Fruit fly (Drosophila melanogaster) whole organism: ENCODE measurements around the gene htk.

Source experiments
- CG8478 ChIP-seq: fragments of >200 bp; optimal IDR thresholded peaks from 2 replicates; lab custom pipeline; 2018; ENCODE audit warnings: inconsistent platforms
- Dll ChIP-seq: fragments of >200 bp; optimal IDR thresholded peaks from 2 replicates; lab custom pipeline; 2017
- EcR ChIP-seq, 2 experiments: fragments of >200 bp; optimal IDR thresholded peaks; 2 replicates each; lab custom pipeline; 2017; ENCODE audit warnings: missing biosample characterization in 2 of 2, missing genetic modification characterization in 2 of 2, missing genetic modification reagents in 2 of 2
- pan ChIP-seq: fragments of >200 bp; optimal IDR thresholded peaks from 2 replicates; lab custom pipeline; 2017
- psq ChIP-seq: fragments of >200 bp; optimal IDR thresholded peaks from 2 replicates; lab custom pipeline; 2017
- usp ChIP-seq: fragments of >200 bp; optimal IDR thresholded peaks from 2 replicates; lab custom pipeline; 2017; ENCODE audit warnings: missing biosample characterization, missing genetic modification characterization, mixed read lengths

htk gene

DNA sequence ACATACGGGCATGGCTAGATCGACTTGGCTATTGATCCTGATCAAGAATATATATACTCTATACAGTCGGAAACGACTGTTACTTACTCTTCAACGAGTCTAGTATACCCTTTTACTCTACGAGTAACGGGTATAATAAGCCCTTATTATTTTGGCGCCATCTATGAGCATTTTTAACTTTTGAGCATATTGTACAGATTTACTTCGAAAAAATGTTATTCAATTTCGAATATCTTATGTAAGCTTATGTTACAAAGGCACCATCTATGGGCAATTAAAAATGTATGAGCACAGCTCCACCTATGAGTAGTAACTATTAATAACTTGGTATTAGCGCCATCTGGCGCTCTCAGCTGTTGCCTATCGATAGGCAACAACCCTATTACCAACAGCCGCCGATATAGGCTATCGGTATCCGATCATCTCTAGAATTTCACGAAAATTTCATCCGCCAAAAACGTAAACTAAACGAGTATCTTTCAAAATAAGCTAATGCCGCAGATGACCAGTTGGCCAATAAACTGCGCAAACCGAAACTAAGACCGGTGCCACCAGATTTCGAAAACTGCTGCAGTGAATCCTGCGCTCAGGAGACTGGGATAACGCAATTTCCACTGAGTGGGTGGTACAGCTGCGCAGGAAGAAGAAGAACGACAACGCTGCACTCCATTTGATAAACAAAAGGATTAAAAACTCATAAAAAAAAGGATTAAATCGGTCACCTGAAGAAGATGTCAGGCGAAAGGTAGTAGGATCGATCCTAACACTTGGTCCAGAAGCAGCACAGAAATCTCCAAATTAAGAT, at the start of gene htk:
TSS of gene htk (plus strand) at position 435 of the 805 bp plus-strand sequence.
- TF ChIP-seq psq (lab: Kevin White, UChicago) = no peak

DNA sequence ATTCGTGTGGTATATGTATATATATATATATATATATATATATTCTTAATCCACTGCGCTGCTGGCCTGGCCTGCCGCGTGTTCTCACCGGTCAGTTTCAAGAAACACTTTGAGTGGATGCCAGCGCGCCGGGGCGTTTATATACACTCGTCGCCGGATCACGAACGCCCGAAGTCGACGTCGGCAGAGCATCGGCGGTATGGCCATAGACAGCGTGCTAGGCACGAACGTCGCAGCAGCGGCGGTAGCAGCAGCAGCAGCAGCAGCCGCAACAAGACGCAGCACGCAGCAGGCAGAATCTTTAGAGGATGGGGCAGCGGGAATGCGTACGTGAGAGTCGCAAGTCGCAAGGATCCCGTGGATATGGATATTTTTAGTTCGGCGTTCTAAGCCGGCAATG, 45.9 kb upstream of the htk start, which contains the start of gene bnb:
TSS of gene bnb (minus strand) at position 121 of the 400 bp plus-strand sequence.
- TF ChIP-seq usp (GFP tag; lab: Kevin White, UChicago) (no peak), pan (lab: Kevin White, UChicago) (no peak), psq (lab: Kevin White, UChicago) (no peak), Dll (no peak), EcR (GFP tag; optimal IDR thresholded peaks at IDR 0.05; lab: Kevin White, UChicago) (no peak), CG8478 (no peak)

dm6 chrX:18799307-18799855, 44.1 kb upstream of the htk start:
- TF ChIP-seq psq (lab: Kevin White, UChicago) (no peak), CG8478 (no peak), pan (lab: Kevin White, UChicago) (no peak), EcR (GFP tag; optimal IDR thresholded peaks at IDR 0.05; lab: Kevin White, UChicago) (no peak), Dll (no peak), usp (GFP tag; lab: Kevin White, UChicago) (no peak)

- no peak for TF ChIP-seq psq (lab: Kevin White, UChicago)
- TF ChIP-seq pan (lab: Kevin White, UChicago) = no peak
- TF ChIP-seq usp (GFP tag; lab: Kevin White, UChicago) = no peak
- TF ChIP-seq EcR (GFP tag; optimal IDR thresholded peaks at IDR 0.05; lab: Kevin White, UChicago) = no peak
- no peak for TF ChIP-seq CG8478
- no peak for TF ChIP-seq Dll
Measured at dm6 chrX:18800167-18800566, 43.3 kb upstream of the htk start.

- TF ChIP-seq usp (GFP tag; lab: Kevin White, UChicago) (no peak), EcR (GFP tag; optimal IDR thresholded peaks at IDR 0.05; lab: Kevin White, UChicago) (peak in 1 of 2 experiments; percentile 52)
Measured at dm6 chrX:18801293-18801692, 42.2 kb upstream of the htk start.

DNA sequence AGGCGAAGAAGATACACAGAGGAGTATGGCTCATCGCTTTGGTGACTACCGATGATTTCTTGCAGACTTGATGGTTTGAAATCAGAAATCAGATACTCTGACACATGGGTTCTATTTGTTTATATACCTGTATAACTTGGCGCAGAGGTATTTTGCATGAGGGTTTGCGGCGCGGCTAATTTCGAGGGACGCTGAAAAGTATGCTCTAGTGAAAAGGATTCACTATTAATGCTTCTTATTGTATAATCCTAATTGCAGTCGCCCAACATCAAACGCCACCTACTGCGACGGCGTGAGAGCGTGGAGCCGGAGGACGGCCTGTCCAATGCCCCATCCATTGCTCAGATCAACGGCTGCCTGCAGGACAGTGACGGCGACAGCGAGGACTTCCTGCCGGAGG, 38.4 kb upstream of the htk start:
- no peak for TF ChIP-seq CG8478
- no peak for TF ChIP-seq EcR (GFP tag; optimal IDR thresholded peaks at IDR 0.05; lab: Kevin White, UChicago)
- no peak for TF ChIP-seq pan (lab: Kevin White, UChicago)
- no peak for TF ChIP-seq Dll
- no peak for TF ChIP-seq usp (GFP tag; lab: Kevin White, UChicago)
- no peak for TF ChIP-seq psq (lab: Kevin White, UChicago)

- TF ChIP-seq EcR (GFP tag; optimal IDR thresholded peaks at IDR 0.05; lab: Kevin White, UChicago) (no peak), pan (lab: Kevin White, UChicago) (no peak), usp (GFP tag; lab: Kevin White, UChicago) (no peak), CG8478 (no peak), psq (lab: Kevin White, UChicago) (no peak)
Measured at dm6 chrX:18806365-18806764, 37.1 kb upstream of the htk start, which contains the start of gene CG7058. TSS of gene CG7058 (plus strand) at chrX:18806694.

DNA sequence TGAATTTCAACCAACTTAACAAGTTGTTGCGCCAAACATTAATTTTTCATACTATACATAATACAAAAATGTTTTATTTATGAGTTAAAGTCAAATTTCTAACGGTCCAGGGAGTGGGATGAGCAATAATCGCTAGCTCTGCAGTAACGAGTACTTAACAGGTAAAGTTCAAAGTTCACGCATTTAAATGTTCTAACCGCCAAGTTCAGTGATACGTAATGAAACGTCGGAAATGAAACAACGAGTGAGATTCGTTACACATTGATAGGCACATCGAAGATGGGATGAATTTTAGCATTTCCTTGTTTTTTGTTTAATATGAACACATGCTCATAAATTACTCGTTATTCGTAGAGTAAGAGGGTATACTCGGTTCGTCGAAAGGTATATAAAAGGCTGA, 31.4 kb upstream of the htk start:
- no peak for TF ChIP-seq pan (lab: Kevin White, UChicago)
- no peak for TF ChIP-seq Dll
- TF ChIP-seq usp (GFP tag; lab: Kevin White, UChicago) = no peak
- TF ChIP-seq psq (lab: Kevin White, UChicago) = no peak
- no peak for TF ChIP-seq CG8478
- TF ChIP-seq EcR (GFP tag; optimal IDR thresholded peaks at IDR 0.05; lab: Kevin White, UChicago) = no peak

- TF ChIP-seq pan (lab: Kevin White, UChicago) (no peak), psq (lab: Kevin White, UChicago) (no peak), Dll (no peak), EcR (GFP tag; optimal IDR thresholded peaks at IDR 0.05; lab: Kevin White, UChicago) (no peak), usp (GFP tag; lab: Kevin White, UChicago) (no peak), CG8478 (no peak)
Measured at dm6 chrX:18813049-18813448, 30.4 kb upstream of the htk start, which contains the start of gene CG42450. TSS of gene CG42450 (plus strand) at chrX:18813297.

DNA sequence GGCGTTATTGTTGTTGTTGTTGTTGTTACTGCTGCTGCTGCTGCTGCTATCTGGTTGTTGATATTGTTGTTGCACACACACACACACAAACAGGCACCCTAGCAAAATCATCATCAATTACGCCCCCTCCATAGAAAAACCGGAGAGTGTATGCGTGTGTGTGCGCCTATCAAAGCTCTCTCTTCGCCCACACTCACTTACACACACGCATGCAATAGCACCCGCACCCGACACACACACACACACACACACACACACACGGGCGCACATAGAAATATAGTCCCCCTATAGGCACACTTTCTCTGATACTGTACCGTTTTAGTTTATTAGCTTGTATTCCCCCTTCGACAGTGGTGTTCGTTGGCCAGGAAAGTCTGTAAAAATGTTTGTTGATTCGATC, 29.1 kb upstream of the htk start:
- TF ChIP-seq Dll = no peak
- no peak for TF ChIP-seq CG8478
- TF ChIP-seq EcR (GFP tag; optimal IDR thresholded peaks at IDR 0.05; lab: Kevin White, UChicago) = no peak
- no peak for TF ChIP-seq psq (lab: Kevin White, UChicago)
- TF ChIP-seq usp (GFP tag; lab: Kevin White, UChicago) = no peak
- TF ChIP-seq pan (lab: Kevin White, UChicago) = no peak

dm6 chrX:18814944-18815343, 28.5 kb upstream of the htk start:
- TF ChIP-seq pan (lab: Kevin White, UChicago) (no peak), CG8478 (no peak), Dll (no peak), usp (GFP tag; lab: Kevin White, UChicago) (no peak), psq (lab: Kevin White, UChicago) (no peak), EcR (GFP tag; optimal IDR thresholded peaks at IDR 0.05; lab: Kevin White, UChicago) (no peak)

DNA sequence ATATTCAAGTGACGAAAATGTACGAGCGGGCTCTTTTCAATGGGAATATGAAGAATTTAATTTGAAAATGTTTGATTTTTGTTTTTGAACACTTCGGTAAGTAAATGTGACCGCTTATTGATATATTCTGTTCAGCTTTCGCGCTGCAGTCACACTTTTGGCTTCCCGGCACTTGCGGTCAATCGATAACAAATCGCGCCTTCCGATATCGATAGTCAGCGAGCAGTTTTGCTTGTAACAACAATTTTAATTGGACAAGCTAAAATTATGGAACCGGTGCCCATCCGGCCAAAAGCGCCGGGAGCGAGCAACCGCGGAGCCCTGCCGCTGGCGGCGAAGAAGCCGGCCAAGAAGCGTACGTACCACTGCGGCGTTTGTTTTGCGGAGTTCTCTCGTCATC, 13.1 kb upstream of the htk start, which contains the start of gene CG7101:
TSS of gene CG7101 (plus strand) at position 196 of the 400 bp plus-strand sequence.
- no peak for TF ChIP-seq usp (GFP tag; lab: Kevin White, UChicago)
- no peak for TF ChIP-seq CG8478
- no peak for TF ChIP-seq EcR (GFP tag; optimal IDR thresholded peaks at IDR 0.05; lab: Kevin White, UChicago)
- no peak for TF ChIP-seq Dll
